Worm (Caenorhabditis elegans): Measurements from ENCODE around the gene pssy-2.

DNA sequence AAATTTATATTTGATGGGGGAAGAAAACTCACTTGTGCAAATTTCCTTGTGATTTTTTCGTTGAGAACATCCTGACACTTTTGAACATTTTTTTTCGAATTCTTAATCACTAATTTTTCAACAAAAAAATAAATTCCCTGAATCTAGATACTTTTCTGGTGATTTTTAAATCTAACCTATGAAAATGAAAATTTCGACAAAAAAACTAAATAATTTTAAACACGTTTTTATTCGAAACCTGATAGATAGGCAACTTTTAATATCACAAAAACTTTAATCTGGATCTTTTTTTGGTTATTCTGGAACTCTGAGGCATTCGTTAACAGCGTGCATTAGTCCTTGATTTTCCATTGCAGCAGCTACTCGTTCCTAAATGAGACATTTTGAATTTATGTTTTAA is 34.8 kb upstream of the pssy-2 start, which contains the start of gene F45G2.9:
- TF ChIP-seq flt-1 (GFP tag; IDR thresholded peaks at IDR 0.05) (no peak), tab-1 (GFP tag; IDR thresholded peaks at IDR 0.05) (no peak), T22C8.4 (GFP tag; IDR thresholded peaks at IDR 0.05) (no peak)
